Worm (Caenorhabditis elegans) whole organism, young adult: Measurements from ENCODE around the gene Y66C5A.1.

ENCODE experiments used
- B0035.1 ChIP-seq: sonication (generic microtip); optimal IDR thresholded peaks from 2 replicates; lab custom pipeline; 2016; ENCODE audit warnings: missing genetic modification characterization, mild to moderate bottlenecking, missing compliant biosample characterization, missing genotype, missing genetic modification reagents
- B0261.1 ChIP-seq: sonication (generic microtip); optimal IDR thresholded peaks from 2 replicates; lab custom pipeline; 2016; ENCODE audit warnings: mild to moderate bottlenecking, missing genetic modification characterization, moderate library complexity, missing compliant biosample characterization
- F22D6.2 ChIP-seq: sonication (generic microtip); optimal IDR thresholded peaks from 2 replicates; lab custom pipeline; 2016; ENCODE audit warnings: mild to moderate bottlenecking, missing genetic modification characterization, missing compliant biosample characterization
- F23B12.7 ChIP-seq: sonication (generic microtip); optimal IDR thresholded peaks from 2 replicates; lab custom pipeline; 2017; ENCODE audit warnings: missing genetic modification characterization, mild to moderate bottlenecking, missing compliant biosample characterization, antibody characterized with exemption, moderate library complexity; ENCODE audit not compliant: insufficient read depth
- F33H1.4 ChIP-seq: fragments of 200-800 bp; sonication (Bioruptor generic); IDR thresholded peaks from 2 replicates; pipeline ENCODE4 v1.3.6; 2022; ENCODE audit warnings: missing genetic modification reagents, missing genetic modification characterization, missing compliant biosample characterization
- F39B2.1 ChIP-seq: fragments of 200-800 bp; sonication (Bioruptor generic); IDR thresholded peaks from 2 replicates; pipeline ENCODE4 v1.3.6; 2022; ENCODE audit warnings: missing genetic modification reagents, missing genetic modification characterization, missing compliant biosample characterization
- F52B5.7 ChIP-seq: sonication (generic microtip); optimal IDR thresholded peaks from 2 replicates; lab custom pipeline; 2016; ENCODE audit warnings: mild to moderate bottlenecking, missing genetic modification characterization, missing compliant biosample characterization
- F55B11.4 ChIP-seq: sonication (generic microtip); optimal IDR thresholded peaks from 2 replicates; lab custom pipeline; 2016; ENCODE audit warnings: missing compliant biosample characterization, missing genetic modification characterization, borderline replicate concordance; ENCODE audit not compliant: insufficient read depth
- akir-1 ChIP-seq: fragments of 200-800 bp; sonication (Bioruptor generic); optimal IDR thresholded peaks from 2 replicates; lab custom pipeline; 2018; ENCODE audit warnings: mild to moderate bottlenecking, missing genetic modification characterization, moderate library complexity, missing compliant biosample characterization
- aptf-2 ChIP-seq: fragments of 200-800 bp; sonication (Bioruptor generic); conservative IDR thresholded peaks from 2 replicates; pipeline ENCODE4 v1.3.6; 2022; ENCODE audit warnings: missing genetic modification reagents, missing genetic modification characterization, missing compliant biosample characterization
- aptf-3 ChIP-seq: fragments of 200-800 bp; sonication (Bioruptor generic); IDR thresholded peaks from 2 replicates; pipeline ENCODE4 v1.3.6; 2022; ENCODE audit warnings: missing genetic modification characterization, missing compliant biosample characterization
- atf-7 ChIP-seq: sonication (generic microtip); optimal IDR thresholded peaks from 2 replicates; lab custom pipeline; 2017; ENCODE audit warnings: mild to moderate bottlenecking, missing genetic modification characterization, missing compliant biosample characterization
- bed-1 ChIP-seq: fragments of 200-800 bp; sonication (Bioruptor generic); IDR thresholded peaks from 2 replicates; pipeline ENCODE4 v1.3.6; 2022; ENCODE audit warnings: missing genetic modification reagents, missing genetic modification characterization, missing compliant biosample characterization
- bed-2 ChIP-seq: fragments of 200-800 bp; sonication (Bioruptor generic); IDR thresholded peaks from 2 replicates; pipeline ENCODE4 v1.3.6; 2022; ENCODE audit warnings: missing genetic modification reagents, missing genetic modification characterization, missing compliant biosample characterization
- ccch-3 ChIP-seq: fragments of 200-800 bp; sonication (Bioruptor generic); optimal IDR thresholded peaks from 2 replicates; lab custom pipeline; 2018; ENCODE audit warnings: mild to moderate bottlenecking, missing genetic modification characterization, missing compliant biosample characterization
- ceh-100 ChIP-seq: fragments of 200-800 bp; sonication (Bioruptor generic); IDR thresholded peaks from 2 replicates; pipeline ENCODE4 v1.3.6; 2022; ENCODE audit warnings: missing genetic modification reagents, missing genetic modification characterization, missing compliant biosample characterization
- ceh-27 ChIP-seq: fragments of 200-800 bp; sonication (Bioruptor generic); optimal IDR thresholded peaks from 2 replicates; lab custom pipeline; 2018; ENCODE audit warnings: mild to moderate bottlenecking, missing genetic modification characterization, moderate library complexity, missing compliant biosample characterization
- ceh-58 ChIP-seq: fragments of 200-800 bp; sonication (Bioruptor generic); IDR thresholded peaks from 2 replicates; pipeline ENCODE4 v1.3.6; 2022; ENCODE audit warnings: missing genetic modification characterization, missing compliant biosample characterization
- dox-1 ChIP-seq: fragments of 200-800 bp; sonication (Bioruptor generic); IDR thresholded peaks from 2 replicates; pipeline ENCODE4 v1.3.6; 2022; ENCODE audit warnings: missing genetic modification reagents, missing genetic modification characterization, missing compliant biosample characterization
- dpl-1 ChIP-seq: fragments of 150-350 bp; optimal IDR thresholded peaks from 2 replicates; lab custom pipeline; 2014; ENCODE audit warnings: missing biosample characterization, missing genetic modification reagents, missing genetic modification characterization
- efl-1 ChIP-seq: fragments of 150-350 bp; optimal IDR thresholded peaks from 2 replicates; lab custom pipeline; 2014; ENCODE audit warnings: missing biosample characterization, missing genetic modification reagents, missing genetic modification characterization
- egl-18 ChIP-seq: fragments of 200-800 bp; sonication (Bioruptor generic); IDR thresholded peaks from 2 replicates; pipeline ENCODE4 v1.3.6; 2022; ENCODE audit warnings: missing genetic modification reagents, missing genetic modification characterization, missing compliant biosample characterization
- egrh-3 ChIP-seq: fragments of 200-800 bp; sonication (Bioruptor generic); IDR thresholded peaks from 2 replicates; pipeline ENCODE4 v1.3.6; 2022; ENCODE audit warnings: missing genetic modification reagents, missing genetic modification characterization, missing compliant biosample characterization
- ekl-4 ChIP-seq: fragments of 200-800 bp; sonication (Bioruptor generic); IDR thresholded peaks from 2 replicates; pipeline ENCODE4 v1.3.6; 2022; ENCODE audit warnings: missing genetic modification reagents, missing genetic modification characterization, missing compliant biosample characterization
- hsf-1 ChIP-seq: fragments of 200-800 bp; sonication (Bioruptor generic); IDR thresholded peaks from 2 replicates; pipeline ENCODE4 v1.3.6; 2022; ENCODE audit warnings: missing genetic modification reagents, missing genetic modification characterization, missing compliant biosample characterization
- let-607 ChIP-seq, 2 experiments: fragments of 200-800 bp in 1 of 2; sonication (Bioruptor generic) in 1 of 2; sonication (generic microtip) in 1 of 2; optimal IDR thresholded peaks; 2 replicates each; lab custom pipeline; 2016 to 2018; ENCODE audit warnings: mild to moderate bottlenecking in 2 of 2, missing compliant biosample characterization in 2 of 2, missing genetic modification characterization in 2 of 2, moderate library complexity in 2 of 2, missing genotype in 1 of 2
- lin-54 ChIP-seq: fragments of 200-800 bp; sonication (Bioruptor generic); optimal IDR thresholded peaks from 2 replicates; lab custom pipeline; 2018; ENCODE audit warnings: mild to moderate bottlenecking, missing genetic modification characterization, missing compliant biosample characterization
- lsy-27 ChIP-seq: sonication (generic microtip); optimal IDR thresholded peaks from 2 replicates; lab custom pipeline; 2017; ENCODE audit warnings: missing genetic modification characterization, mild to moderate bottlenecking, missing compliant biosample characterization, antibody characterized with exemption, missing genotype, borderline replicate concordance; ENCODE audit not compliant: insufficient read depth
- mcd-1 ChIP-seq: fragments of 200-800 bp; sonication (Bioruptor generic); IDR thresholded peaks from 2 replicates; pipeline ENCODE4 v1.3.6; 2022; ENCODE audit warnings: missing genetic modification reagents, missing genetic modification characterization, missing compliant biosample characterization
- mxl-1 ChIP-seq: sonication (generic microtip); optimal IDR thresholded peaks from 2 replicates; lab custom pipeline; 2016; ENCODE audit warnings: missing genetic modification characterization, missing compliant biosample characterization
- nfya-2 ChIP-seq: fragments of 200-800 bp; sonication (Bioruptor generic); IDR thresholded peaks from 2 replicates; pipeline ENCODE4 v1.3.6; 2022; ENCODE audit warnings: missing genetic modification reagents, missing genetic modification characterization, missing compliant biosample characterization
- pha-4 ChIP-seq: fragments of 150-350 bp; sonication (generic microtip); optimal IDR thresholded peaks from 2 replicates; lab custom pipeline; 2014; ENCODE audit warnings: missing biosample characterization, missing genetic modification reagents, missing genetic modification characterization
- rec-8 ChIP-seq, 2 experiments: sonication (generic microtip); optimal IDR thresholded peaks; 2 replicates each; lab custom pipeline; 2016; ENCODE audit warnings: mild to moderate bottlenecking in 2 of 2, missing genetic modification characterization in 2 of 2, missing genetic modification reagents in 2 of 2, missing genotype in 2 of 2, missing biosample characterization in 1 of 2, missing compliant biosample characterization in 1 of 2, moderate library complexity in 1 of 2
- sea-2 ChIP-seq: fragments of 200-800 bp; sonication (Bioruptor generic); IDR thresholded peaks from 2 replicates; pipeline ENCODE4 v1.3.6; 2022; ENCODE audit warnings: missing genetic modification characterization, missing compliant biosample characterization
- snpc-4 ChIP-seq, 5 experiments: fragments of 150-350 bp in 1 of 5; sonication (generic microtip) in 4 of 5; optimal IDR thresholded peaks; 2 replicates each; lab custom pipeline; 2014 to 2018; ENCODE audit warnings: missing genetic modification characterization in 5 of 5, missing biosample characterization in 3 of 5, antibody characterized with exemption in 2 of 5, mild to moderate bottlenecking in 2 of 5, missing compliant biosample characterization in 2 of 5, missing genotype in 2 of 5, moderate library complexity in 2 of 5, missing genetic modification reagents in 1 of 5
- somi-1 ChIP-seq: fragments of 200-800 bp; sonication (Bioruptor generic); optimal IDR thresholded peaks from 2 replicates; lab custom pipeline; 2018; ENCODE audit warnings: mild to moderate bottlenecking, missing genetic modification characterization, missing compliant biosample characterization
- unc-62 ChIP-seq: fragments of 150-350 bp; optimal IDR thresholded peaks from 2 replicates; lab custom pipeline; 2014; ENCODE audit warnings: missing biosample characterization, missing genetic modification reagents, missing genetic modification characterization
- zfh-2 ChIP-seq: fragments of 200-800 bp; sonication (Bioruptor generic); conservative IDR thresholded peaks from 2 replicates; pipeline ENCODE4 v1.3.6; 2022; ENCODE audit warnings: missing genetic modification reagents, missing genetic modification characterization, missing compliant biosample characterization
- zim-3 ChIP-seq: sonication (generic microtip); optimal IDR thresholded peaks from 2 replicates; lab custom pipeline; 2017; ENCODE audit warnings: mild to moderate bottlenecking, missing genetic modification characterization, moderate library complexity, missing compliant biosample characterization
- ztf-18 ChIP-seq: sonication (generic microtip); optimal IDR thresholded peaks from 2 replicates; lab custom pipeline; 2016; ENCODE audit warnings: missing genotype, mild to moderate bottlenecking, missing genetic modification characterization, missing compliant biosample characterization
- ztf-3 ChIP-seq: fragments of 200-800 bp; sonication (Bioruptor generic); optimal IDR thresholded peaks from 2 replicates; lab custom pipeline; 2018; ENCODE audit warnings: mild to moderate bottlenecking, missing genetic modification characterization, missing compliant biosample characterization
- ztf-6 ChIP-seq: fragments of 200-800 bp; sonication (Bioruptor generic); IDR thresholded peaks from 2 replicates; pipeline ENCODE4 v1.3.6; 2022; ENCODE audit warnings: missing genetic modification reagents, missing genetic modification characterization, missing compliant biosample characterization

The Y66C5A.1 gene

ce11 chrX:14492441-14492840 lies 37.1 kb upstream of the Y66C5A.1 start (continued):
- TF ChIP-seq bed-2 (GFP tag; lab: Robert Waterston, UW) = no peak
- no peak for TF ChIP-seq egrh-3

ce11 chrX:14491103-14491502 lies 35.8 kb upstream of the Y66C5A.1 start:
- TF ChIP-seq aptf-2 (GFP tag; lab: Robert Waterston, UW) = no peak

- TF ChIP-seq aptf-3 (GFP tag; lab: Robert Waterston, UW) (no peak), dox-1 (GFP tag; lab: Robert Waterston, UW) (no peak), nfya-2 (GFP tag; lab: Robert Waterston, UW) (0 out of 2 replicates have a peak, but pooled peaks have one; percentile 61), F33H1.4 (GFP tag; lab: Robert Waterston, UW) (no peak), sea-2 (0 out of 2 replicates have a peak, but pooled peaks have one; percentile 37), bed-1 (GFP tag; lab: Robert Waterston, UW) (0 out of 2 replicates have a peak, but pooled peaks have one; percentile 70), mxl-1 (tag; lab: Kevin White, UChicago) (no peak), mcd-1 (GFP tag; lab: Robert Waterston, UW) (peak; percentile 38), F39B2.1 (0 out of 2 replicates have a peak, but pooled peaks have one; percentile 42), ztf-6 (GFP tag; lab: Robert Waterston, UW) (no peak), zfh-2 (GFP tag; lab: Robert Waterston, UW) (peak; percentile 83), ccch-3 (GFP tag; lab: Kevin White, UChicago) (no peak), egrh-3 (peak; percentile 93)
Observed at ce11 chrX:14490486-14490885, 35.2 kb upstream of the Y66C5A.1 start.

- TF ChIP-seq efl-1 (GFP tag; lab: Kevin White, UChicago) (no peak), F23B12.7 (tag; lab: Kevin White, UChicago) (peak; percentile 36), B0035.1 (tag; lab: Kevin White, UChicago) (no peak), ccch-3 (GFP tag; lab: Kevin White, UChicago) (no peak), lin-54 (GFP tag; lab: Kevin White, UChicago) (no peak), ceh-27 (GFP tag; lab: Kevin White, UChicago) (peak; percentile 77), akir-1 (GFP tag; lab: Kevin White, UChicago) (no peak), F39B2.1 (peak; percentile 99), let-607 (tag; optimal IDR thresholded peaks at IDR 0.05; lab: Kevin White, UChicago) (no peak), atf-7 (tag; lab: Kevin White, UChicago) (peak; percentile 13), ekl-4 (GFP tag; lab: Robert Waterston, UW) (no peak; the same call in 1 of the 2 replicates), hsf-1 (no peak), ztf-18 (tag; lab: Kevin White, UChicago) (peak; percentile 17), egl-18 (peak; percentile 5; the same call in 1 of the 2 replicates), B0261.1 (no peak), F52B5.7 (tag; lab: Kevin White, UChicago) (no peak), F55B11.4 (tag; lab: Kevin White, UChicago) (no peak), F22D6.2 (no peak), pha-4 (tag; lab: Kevin White, UChicago) (no peak), ceh-100 (GFP tag; lab: Robert Waterston, UW) (no peak), somi-1 (no peak), zim-3 (tag; lab: Kevin White, UChicago) (no peak), ceh-58 (GFP tag; lab: Robert Waterston, UW) (no peak), mcd-1 (GFP tag; lab: Robert Waterston, UW) (peak; percentile 44; the same call in 1 of the 2 replicates), unc-62 (GFP tag; lab: Kevin White, UChicago) (no peak), lsy-27 (tag; lab: Kevin White, UChicago) (no peak), ztf-3 (no peak), zfh-2 (GFP tag; lab: Robert Waterston, UW) (no peak; the same call in 1 of the 2 replicates), dpl-1 (GFP tag; lab: Kevin White, UChicago) (no peak), rec-8 (tag; optimal IDR thresholded peaks at IDR 0.05; lab: Kevin White, UChicago) (no peak), snpc-4 (GFP tag; optimal IDR thresholded peaks at IDR 0.05; lab: Kevin White, UChicago) (no peak), snpc-4 (tag; optimal IDR thresholded peaks at IDR 0.05; lab: Kevin White, UChicago) (peak in 2 of 4 experiments; percentile 5 to 58)
Observed at ce11 chrX:14489945-14490344, 34.6 kb upstream of the Y66C5A.1 start, which contains the start of gene his-24. TSS of gene his-24 (plus strand) at chrX:14490094.
